Worm (Caenorhabditis elegans): ENCODE results near the gene par-1.
"Not testable (repeated sequence)": the region's sequence is repeated elsewhere in the genome, so short reads cannot be mapped to it uniquely, and the experiment has no call there.

par-1 gene

ce11 chrV:14143634-14144033 is 1.5 kb downstream of the par-1 start:
- TF ChIP-seq daf-12 (tag; optimal IDR thresholded peaks at IDR 0.05) (no peak), nfya-1 (tag; optimal IDR thresholded peaks at IDR 0.05; ENCODE audit: insufficient read depth) (peak; percentile 53), fkh-10 (GFP tag; optimal IDR thresholded peaks at IDR 0.05) (peak; percentile 77), tbx-2 (tag; optimal IDR thresholded peaks at IDR 0.05) (peak; percentile 48), lin-15B (tag; optimal IDR thresholded peaks at IDR 0.05) (peak; percentile 38), hmg-11 (tag; optimal IDR thresholded peaks at IDR 0.05) (peak; percentile 58)

ce11 chrV:14141846-14142245 is 3.3 kb downstream of the par-1 start:
- TF ChIP-seq eor-1 (tag; optimal IDR thresholded peaks at IDR 0.05) (no peak), nhr-28 (tag; optimal IDR thresholded peaks at IDR 0.05) (no peak), skn-1 (tag; optimal IDR thresholded peaks at IDR 0.05) (no peak), lin-39 (tag; optimal IDR thresholded peaks at IDR 0.05) (no peak), ztf-4 (tag; optimal IDR thresholded peaks at IDR 0.05) (no peak), nhr-67 (tag; optimal IDR thresholded peaks at IDR 0.05) (no peak), snpc-4 (tag; optimal IDR thresholded peaks at IDR 0.05) (no peak), hmg-11 (tag; optimal IDR thresholded peaks at IDR 0.05) (no peak), fkh-2 (tag; optimal IDR thresholded peaks at IDR 0.05) (no peak)

- TF ChIP-seq nhr-237 (tag; optimal IDR thresholded peaks at IDR 0.05): no peak
- TF ChIP-seq fkh-10 (GFP tag; optimal IDR thresholded peaks at IDR 0.05): peak; percentile 82
These were observed 4.4 kb downstream of the par-1 start for ce11 chrV:14140733-14141132.

- TF ChIP-seq lin-15B (tag; optimal IDR thresholded peaks at IDR 0.05) (peak; percentile 16), nfya-1 (tag; optimal IDR thresholded peaks at IDR 0.05; ENCODE audit: insufficient read depth) (no peak), nhr-12 (tag; optimal IDR thresholded peaks at IDR 0.05) (no peak), eor-1 (tag; optimal IDR thresholded peaks at IDR 0.05) (no peak), tbx-2 (tag; optimal IDR thresholded peaks at IDR 0.05) (no peak), hmg-11 (tag; optimal IDR thresholded peaks at IDR 0.05) (peak; percentile 23), pha-4 (tag; optimal IDR thresholded peaks at IDR 0.05) (no peak), ama-1 (optimal IDR thresholded peaks at IDR 0.05) (peak; percentile 5), lin-39 (tag; optimal IDR thresholded peaks at IDR 0.05) (peak; percentile 40), ceh-28 (tag; optimal IDR thresholded peaks at IDR 0.05) (no peak), ceh-16 (tag; optimal IDR thresholded peaks at IDR 0.05) (no peak), sea-2 (GFP tag; optimal IDR thresholded peaks at IDR 0.05) (no peak), elt-1 (tag; optimal IDR thresholded peaks at IDR 0.05) (no peak), snpc-4 (tag; optimal IDR thresholded peaks at IDR 0.05) (no peak), egl-5 (tag; optimal IDR thresholded peaks at IDR 0.05) (no peak), nhr-76 (tag; optimal IDR thresholded peaks at IDR 0.05) (no peak), nhr-67 (tag; optimal IDR thresholded peaks at IDR 0.05) (no peak), ceh-82 (tag; optimal IDR thresholded peaks at IDR 0.05) (no peak), ztf-4 (tag; optimal IDR thresholded peaks at IDR 0.05) (no peak), skn-1 (tag; optimal IDR thresholded peaks at IDR 0.05) (no peak), nhr-25 (tag; optimal IDR thresholded peaks at IDR 0.05) (peak; percentile 23)
These were observed 5.7 kb downstream of the par-1 start for ce11 chrV:14139252-14140100.

- not testable (repeated sequence) for TF ChIP-seq elt-1 (tag; optimal IDR thresholded peaks at IDR 0.05); egl-5 (tag; optimal IDR thresholded peaks at IDR 0.05); nfya-1 (tag; optimal IDR thresholded peaks at IDR 0.05; ENCODE audit: insufficient read depth)
These were observed 7.4 kb downstream of the par-1 start, which contains the start of gene AH10.4 for ce11 chrV:14137766-14138165. Gene AH10.4, minus strand, starts transcription at chrV:14137866.

ce11 chrV:14136152-14136551 is 9.0 kb downstream of the par-1 start:
- TF ChIP-seq tbx-2 (tag; optimal IDR thresholded peaks at IDR 0.05) (peak; percentile 1), ceh-28 (tag; optimal IDR thresholded peaks at IDR 0.05) (peak; percentile 17), nhr-43 (tag; optimal IDR thresholded peaks at IDR 0.05; ENCODE audit: poor library complexity, severe bottlenecking) (peak; percentile 33), elt-1 (tag; optimal IDR thresholded peaks at IDR 0.05) (no peak), zag-1 (tag; optimal IDR thresholded peaks at IDR 0.05) (no peak), nhr-25 (tag; optimal IDR thresholded peaks at IDR 0.05) (peak; percentile 77), egl-27 (tag; optimal IDR thresholded peaks at IDR 0.05) (peak; percentile 10), lin-15B (tag; optimal IDR thresholded peaks at IDR 0.05) (peak; percentile 33), elt-2 (tag; optimal IDR thresholded peaks at IDR 0.05) (peak; percentile 55), snpc-4 (tag; optimal IDR thresholded peaks at IDR 0.05) (peak; percentile 49), lsy-12 (tag; optimal IDR thresholded peaks at IDR 0.05) (peak; percentile 61), elt-3 (tag; optimal IDR thresholded peaks at IDR 0.05) (peak in 1 of 3 experiments; percentile 18), pha-4 (tag; optimal IDR thresholded peaks at IDR 0.05) (peak; percentile 93), nfya-1 (tag; optimal IDR thresholded peaks at IDR 0.05; ENCODE audit: insufficient read depth) (peak; percentile 79), nhr-28 (tag; optimal IDR thresholded peaks at IDR 0.05) (no peak), hmg-11 (tag; optimal IDR thresholded peaks at IDR 0.05) (peak; percentile 65), jun-1 (tag; optimal IDR thresholded peaks at IDR 0.05) (peak; percentile 52), unc-39 (tag; optimal IDR thresholded peaks at IDR 0.05) (no peak), nhr-23 (tag; optimal IDR thresholded peaks at IDR 0.05) (peak; percentile 90), lin-39 (tag; optimal IDR thresholded peaks at IDR 0.05) (peak; percentile 47), mml-1 (tag; optimal IDR thresholded peaks at IDR 0.05) (no peak), pqm-1 (tag; optimal IDR thresholded peaks at IDR 0.05) (no peak), mdl-1 (tag; optimal IDR thresholded peaks at IDR 0.05) (peak; percentile 62)

All from whole organism, L3 larva.